ENCODE assay signal across 4 fruit fly cellular contexts in the genomic region with DNA sequence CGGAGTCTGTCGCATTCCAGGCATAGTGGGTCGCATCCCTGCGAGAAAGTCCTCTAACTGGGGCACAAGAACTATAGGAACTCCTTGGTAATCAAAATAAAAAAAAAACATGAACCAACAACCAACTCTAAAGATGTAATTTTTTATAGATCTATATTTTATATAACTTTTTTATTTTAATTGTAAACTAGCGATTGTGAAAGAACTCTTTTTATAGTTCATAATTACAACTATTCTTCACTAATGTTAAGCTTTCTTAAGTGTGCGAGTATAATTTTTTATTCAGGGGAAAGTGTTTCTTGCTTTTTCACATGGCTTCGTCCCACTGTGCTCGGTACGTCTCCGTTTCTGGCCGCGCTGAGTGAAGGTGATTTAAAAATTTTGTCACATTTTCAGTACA.
TF ChIP-seq lines count a peak whose summit lies in the region.

No protein-coding gene starts in this region.

- TF ChIP-seq CTCF in whole organism, embryonic (GFP tag; optimal IDR thresholded peaks at IDR 0.05; lab: Kevin White, UChicago) = no peak

TF ChIP-seq in whole organism, embryonic, 481 proteins besides CTCF, POLR2A, EP300 and RAD21 (continues in another document):
- TF ChIP-seq phol (tag; optimal IDR thresholded peaks at IDR 0.05; lab: Kevin White, UChicago) (peak; percentile 14), CG11504 (tag; optimal IDR thresholded peaks at IDR 0.05; lab: Kevin White, UChicago) (peak; percentile 11), CG11560 (tag; IDR thresholded peaks at IDR 0.05; lab: Robert Waterston, UW) (no peak), dmrt11E (tag; optimal IDR thresholded peaks at IDR 0.05; lab: Kevin White, UChicago) (peak; percentile 26), Lhr (GFP tag; optimal IDR thresholded peaks at IDR 0.05; lab: Kevin White, UChicago) (no peak), CG4854 (GFP tag; optimal IDR thresholded peaks at IDR 0.05; lab: Kevin White, UChicago) (no peak), Blimp-1 (GFP tag; optimal IDR thresholded peaks at IDR 0.05; lab: Kevin White, UChicago) (peak; percentile 7), Drgx (GFP tag; IDR thresholded peaks at IDR 0.05; lab: Robert Waterston, UW) (peak; percentile 37; the same call in 1 of the 2 replicates), klu (GFP tag; IDR thresholded peaks at IDR 0.05; lab: Robert Waterston, UW) (no peak), CG4707 (GFP tag; optimal IDR thresholded peaks at IDR 0.05; lab: Kevin White, UChicago) (no peak), Sox100B (GFP tag; optimal IDR thresholded peaks at IDR 0.05; lab: Kevin White, UChicago) (no peak), CG14965 (GFP tag; optimal IDR thresholded peaks at IDR 0.05; lab: Kevin White, UChicago; ENCODE audit: borderline replicate concordance) (no peak), CG17361 (GFP tag; IDR thresholded peaks at IDR 0.05; lab: Robert Waterston, UW) (0 out of 3 replicates have a peak, but pooled peaks have one; percentile 17), maf-S (GFP tag; optimal IDR thresholded peaks at IDR 0.05; lab: Kevin White, UChicago) (no peak), cg (GFP tag; optimal IDR thresholded peaks at IDR 0.05; lab: Kevin White, UChicago) (no peak), CG10979 (tag; optimal IDR thresholded peaks at IDR 0.05; lab: Kevin White, UChicago) (peak; percentile 35), CG32767 (GFP tag; IDR thresholded peaks at IDR 0.05; lab: Robert Waterston, UW) (no peak), CG7271 (tag; optimal IDR thresholded peaks at IDR 0.05; lab: Kevin White, UChicago) (no peak), CG17359 (tag; optimal IDR thresholded peaks at IDR 0.05; lab: Kevin White, UChicago) (no peak), Ssrp (tag; optimal IDR thresholded peaks at IDR 0.05; lab: Kevin White, UChicago) (peak; percentile 24), Pdp1 (GFP tag; optimal IDR thresholded peaks at IDR 0.05; lab: Kevin White, UChicago) (no peak), gt (GFP tag; IDR thresholded peaks at IDR 0.05; lab: Robert Waterston, UW) (no peak)

TF ChIP-seq in whole organism, prepupa, 60 proteins besides CTCF, POLR2A, EP300 and RAD21 (continues in another document):
- TF ChIP-seq acj6 (GFP tag; optimal IDR thresholded peaks at IDR 0.05; lab: Kevin White, UChicago) (peak; percentile 63), pdm3 (GFP tag; optimal IDR thresholded peaks at IDR 0.05; lab: Kevin White, UChicago) (peak; percentile 47), CG6792 (GFP tag; optimal IDR thresholded peaks at IDR 0.05; lab: Kevin White, UChicago) (peak; percentile 57), CG15336 (GFP tag; IDR thresholded peaks at IDR 0.05; lab: Robert Waterston, UW) (peak; percentile 45; the same call in 1 of the 2 replicates), CG6163 (GFP tag; IDR thresholded peaks at IDR 0.05; lab: Robert Waterston, UW) (peak; percentile 33; the same call in 1 of the 3 replicates), CG8632 (GFP tag; optimal IDR thresholded peaks at IDR 0.05; lab: Kevin White, UChicago) (peak; percentile 66), CG6854 (GFP tag; optimal IDR thresholded peaks at IDR 0.05; lab: Kevin White, UChicago) (no peak), fkh (GFP tag; optimal IDR thresholded peaks at IDR 0.05; lab: Kevin White, UChicago) (no peak), Eip78C (GFP tag; lab: Kevin White, UChicago) (peak; percentile 90), vri (GFP tag; optimal IDR thresholded peaks at IDR 0.05; lab: Kevin White, UChicago) (no peak), Hr4 (GFP tag; optimal IDR thresholded peaks at IDR 0.05; lab: Kevin White, UChicago) (peak; percentile 12), spab (GFP tag; optimal IDR thresholded peaks at IDR 0.05; lab: Kevin White, UChicago) (peak; percentile 57), Hr39 (GFP tag; optimal IDR thresholded peaks at IDR 0.05; lab: Kevin White, UChicago) (peak; percentile 9), Smox (GFP tag; optimal IDR thresholded peaks at IDR 0.05; lab: Kevin White, UChicago) (peak; percentile 40), topi (GFP tag; optimal IDR thresholded peaks at IDR 0.05; lab: Kevin White, UChicago) (peak; percentile 62), esn (GFP tag; optimal IDR thresholded peaks at IDR 0.05; lab: Kevin White, UChicago) (peak; percentile 47), CG3919 (GFP tag; optimal IDR thresholded peaks at IDR 0.05; lab: Kevin White, UChicago) (peak; percentile 66), net (GFP tag; optimal IDR thresholded peaks at IDR 0.05; lab: Kevin White, UChicago) (peak; percentile 49), CG6276 (GFP tag; optimal IDR thresholded peaks at IDR 0.05; lab: Kevin White, UChicago) (peak; percentile 17), CG3032 (tag; optimal IDR thresholded peaks at IDR 0.05; lab: Kevin White, UChicago) (peak; percentile 17), Sox14 (GFP tag; optimal IDR thresholded peaks at IDR 0.05; lab: Kevin White, UChicago) (peak; percentile 9), dac (GFP tag; optimal IDR thresholded peaks at IDR 0.05; lab: Kevin White, UChicago) (no peak)

TF ChIP-seq in whole organism, pupa, 21 proteins besides CTCF, POLR2A, EP300 and RAD21:
- TF ChIP-seq CG9948 (tag; optimal IDR thresholded peaks at IDR 0.05; lab: Kevin White, UChicago) (peak; percentile 73), CG34367 (tag; optimal IDR thresholded peaks at IDR 0.05; lab: Kevin White, UChicago) (peak; percentile 51), CG32121 (GFP tag; IDR thresholded peaks at IDR 0.05; lab: Robert Waterston, UW) (no peak), fd96Ca (GFP tag; IDR thresholded peaks at IDR 0.05; lab: Robert Waterston, UW) (no peak), CG15710 (tag; optimal IDR thresholded peaks at IDR 0.05; lab: Kevin White, UChicago) (peak; percentile 57), Pif1A (GFP tag; optimal IDR thresholded peaks at IDR 0.05; lab: Kevin White, UChicago) (peak; percentile 14), gl (tag; optimal IDR thresholded peaks at IDR 0.05; lab: Kevin White, UChicago) (no peak), CG17806 (tag; optimal IDR thresholded peaks at IDR 0.05; lab: Kevin White, UChicago) (peak; percentile 56), CG10348 (GFP tag; IDR thresholded peaks at IDR 0.05; lab: Robert Waterston, UW) (no peak), CG13204 (GFP tag; optimal IDR thresholded peaks at IDR 0.05; lab: Kevin White, UChicago) (peak; percentile 7), EcR (GFP tag; optimal IDR thresholded peaks at IDR 0.05; lab: Kevin White, UChicago) (no peak), CG12605 (GFP tag; IDR thresholded peaks at IDR 0.05; lab: Robert Waterston, UW) (0 out of 2 replicates have a peak, but pooled peaks have one; percentile 28), Pif1B (GFP tag; optimal IDR thresholded peaks at IDR 0.05; lab: Kevin White, UChicago) (peak; percentile 51), CG4496 (GFP tag; IDR thresholded peaks at IDR 0.05; lab: Robert Waterston, UW) (peak; percentile 45; the same call in 1 of the 3 replicates), Ets98B (GFP tag; IDR thresholded peaks at IDR 0.05; lab: Robert Waterston, UW) (no peak), CG14655 (GFP tag; optimal IDR thresholded peaks at IDR 0.05; lab: Kevin White, UChicago) (peak; percentile 61), CG8301 (tag; optimal IDR thresholded peaks at IDR 0.05; lab: Kevin White, UChicago) (peak; percentile 31), CG8159 (tag; optimal IDR thresholded peaks at IDR 0.05; lab: Kevin White, UChicago) (peak; percentile 78), D1 (tag; optimal IDR thresholded peaks at IDR 0.05; lab: Kevin White, UChicago) (no peak), rn (GFP tag; IDR thresholded peaks at IDR 0.05; lab: Robert Waterston, UW) (no peak), Snoo (tag; optimal IDR thresholded peaks at IDR 0.05; lab: Kevin White, UChicago) (peak; percentile 58)

TF ChIP-seq in whole organism, wandering third instar larva, 38 proteins besides CTCF, POLR2A, EP300 and RAD21:
- TF ChIP-seq Abd-B (GFP tag; optimal IDR thresholded peaks at IDR 0.05; lab: Kevin White, UChicago) (no peak), brk (GFP tag; optimal IDR thresholded peaks at IDR 0.05; lab: Kevin White, UChicago) (no peak), psq (GFP tag; optimal IDR thresholded peaks at IDR 0.05; lab: Kevin White, UChicago) (peak; percentile 53), OdsH (GFP tag; optimal IDR thresholded peaks at IDR 0.05; lab: Kevin White, UChicago) (peak; percentile 40), Hr83 (GFP tag; optimal IDR thresholded peaks at IDR 0.05; lab: Kevin White, UChicago; ENCODE audit: poor library complexity, severe bottlenecking) (no peak), dmrt93B (GFP tag; optimal IDR thresholded peaks at IDR 0.05; lab: Kevin White, UChicago) (peak; percentile 49), CrebA (GFP tag; optimal IDR thresholded peaks at IDR 0.05; lab: Kevin White, UChicago; ENCODE audit: borderline replicate concordance) (no peak), fru (GFP tag; optimal IDR thresholded peaks at IDR 0.05; lab: Kevin White, UChicago) (peak; percentile 47), dsf (GFP tag; optimal IDR thresholded peaks at IDR 0.05; lab: Kevin White, UChicago; ENCODE audit: borderline replicate concordance) (no peak), h (GFP tag; optimal IDR thresholded peaks at IDR 0.05; lab: Kevin White, UChicago) (peak; percentile 51), usp (GFP tag; optimal IDR thresholded peaks at IDR 0.05; lab: Kevin White, UChicago) (no peak), HLH106 (tag; optimal IDR thresholded peaks at IDR 0.05; lab: Kevin White, UChicago) (peak; percentile 15), foxo (GFP tag; optimal IDR thresholded peaks at IDR 0.05; lab: Kevin White, UChicago) (peak in 1 of 2 experiments; percentile 64), woc (GFP tag; optimal IDR thresholded peaks at IDR 0.05; lab: Kevin White, UChicago) (peak; percentile 9), Sp1 (GFP tag; optimal IDR thresholded peaks at IDR 0.05; lab: Kevin White, UChicago) (peak; percentile 64), Vsx2 (GFP tag; optimal IDR thresholded peaks at IDR 0.05; lab: Kevin White, UChicago; ENCODE audit: partially characterized antibody) (no peak), rgr (GFP tag; optimal IDR thresholded peaks at IDR 0.05; lab: Kevin White, UChicago) (peak; percentile 42)

Comparison
In these comparisons a context has a peak if more than half of its experiments do, and no peak if none do; other contexts are left out.
1. Of the 7 proteins assayed by ChIP-seq in both whole organism, embryonic and whole organism, prepupa: peak only in whole organism, embryonic: none; only in whole organism, prepupa: Hr39 and Sox102F; in both: Blimp-1; in neither: 4.